Worm (Caenorhabditis elegans) whole organism, L3 larva: ENCODE measurements around the gene kin-5.

Experiments used
- ZK546.5 ChIP-seq: sonication (generic microtip); optimal IDR thresholded peaks from 2 replicates; lab custom pipeline; 2017; ENCODE audit warnings: missing biosample characterization, missing genetic modification characterization
- ama-1 ChIP-seq: fragments of 150-350 bp; optimal IDR thresholded peaks from 2 replicates; lab custom pipeline; 2018
- ceh-16 ChIP-seq: sonication (generic microtip); optimal IDR thresholded peaks from 2 replicates; lab custom pipeline; 2017; ENCODE audit warnings: missing biosample characterization, missing genetic modification characterization
- ceh-82 ChIP-seq: fragments of 150-350 bp; optimal IDR thresholded peaks from 2 replicates; lab custom pipeline; 2014; ENCODE audit warnings: missing biosample characterization, missing genetic modification characterization
- ceh-9 ChIP-seq: sonication (generic microtip); optimal IDR thresholded peaks from 2 replicates; lab custom pipeline; 2018; ENCODE audit warnings: missing biosample characterization, missing genetic modification characterization
- daf-12 ChIP-seq: fragments of 150-350 bp; optimal IDR thresholded peaks from 2 replicates; lab custom pipeline; 2014; ENCODE audit warnings: missing biosample characterization, missing genetic modification reagents, missing genetic modification characterization
- egl-27 ChIP-seq: sonication (generic microtip); optimal IDR thresholded peaks from 4 replicates; lab custom pipeline; 2017; ENCODE audit warnings: missing biosample characterization, missing genetic modification reagents, missing genetic modification characterization
- elt-1 ChIP-seq: fragments of 150-350 bp; optimal IDR thresholded peaks from 2 replicates; lab custom pipeline; 2014; ENCODE audit warnings: missing biosample characterization, missing genetic modification characterization
- elt-2 ChIP-seq: sonication (generic microtip); optimal IDR thresholded peaks from 2 replicates; lab custom pipeline; 2016; ENCODE audit warnings: missing genetic modification reagents, mild to moderate bottlenecking, missing genetic modification characterization, missing compliant biosample characterization
- elt-3 ChIP-seq, 3 experiments: fragments of 150-350 bp in 1 of 3; sonication (generic microtip) in 2 of 3; optimal IDR thresholded peaks; 2 replicates in 2 of 3; 4 replicates in 1 of 3; lab custom pipeline; 2014 to 2017; ENCODE audit warnings: missing biosample characterization in 3 of 3, missing genetic modification characterization in 3 of 3
- fkh-10 ChIP-seq: sonication (generic microtip); optimal IDR thresholded peaks from 2 replicates; lab custom pipeline; 2017; ENCODE audit warnings: missing biosample characterization, missing genetic modification reagents, missing genetic modification characterization
- fkh-2 ChIP-seq: fragments of 150-350 bp; optimal IDR thresholded peaks from 2 replicates; lab custom pipeline; 2014; ENCODE audit warnings: missing biosample characterization, missing genetic modification reagents, missing genetic modification characterization
- hmg-11 ChIP-seq: sonication (generic microtip); optimal IDR thresholded peaks from 2 replicates; lab custom pipeline; 2016; ENCODE audit warnings: missing genetic modification characterization, missing compliant biosample characterization
- jun-1 ChIP-seq: fragments of 150-350 bp; optimal IDR thresholded peaks from 2 replicates; lab custom pipeline; 2014; ENCODE audit warnings: missing biosample characterization, missing genetic modification reagents, missing genetic modification characterization
- lin-15B ChIP-seq: fragments of 150-350 bp; optimal IDR thresholded peaks from 2 replicates; lab custom pipeline; 2014; ENCODE audit warnings: missing biosample characterization, missing genetic modification characterization
- lin-39 ChIP-seq: fragments of 150-350 bp; optimal IDR thresholded peaks from 2 replicates; lab custom pipeline; 2018; ENCODE audit warnings: missing biosample characterization, missing genetic modification reagents, missing genetic modification characterization
- lsy-12 ChIP-seq: sonication (generic microtip); optimal IDR thresholded peaks from 2 replicates; lab custom pipeline; 2016; ENCODE audit warnings: mild to moderate bottlenecking, missing genetic modification characterization, missing compliant biosample characterization
- mdl-1 ChIP-seq: fragments of 150-350 bp; optimal IDR thresholded peaks from 2 replicates; lab custom pipeline; 2014; ENCODE audit warnings: missing biosample characterization, missing genetic modification characterization
- nfya-1 ChIP-seq: sonication (generic microtip); optimal IDR thresholded peaks from 2 replicates; lab custom pipeline; 2017; ENCODE audit warnings: missing genetic modification characterization, mild to moderate bottlenecking, missing compliant biosample characterization, antibody characterized with exemption, moderate library complexity; ENCODE audit not compliant: insufficient read depth
- nhr-11 ChIP-seq: fragments of 150-350 bp; optimal IDR thresholded peaks from 2 replicates; lab custom pipeline; 2014; ENCODE audit warnings: missing biosample characterization, missing genetic modification characterization
- nhr-12 ChIP-seq: fragments of 150-350 bp; optimal IDR thresholded peaks from 2 replicates; lab custom pipeline; 2014; ENCODE audit warnings: missing biosample characterization, missing genetic modification characterization
- nhr-23 ChIP-seq: fragments of 150-350 bp; optimal IDR thresholded peaks from 2 replicates; lab custom pipeline; 2014; ENCODE audit warnings: missing biosample characterization, missing genetic modification reagents, missing genetic modification characterization
- nhr-25 ChIP-seq: sonication (generic microtip); optimal IDR thresholded peaks from 2 replicates; lab custom pipeline; 2017; ENCODE audit warnings: missing biosample characterization, missing genetic modification characterization
- nhr-43 ChIP-seq: sonication (generic microtip); optimal IDR thresholded peaks from 2 replicates; lab custom pipeline; 2016; ENCODE audit warnings: mild to moderate bottlenecking, missing genetic modification characterization, missing compliant biosample characterization; ENCODE audit not compliant: poor library complexity, severe bottlenecking
- nhr-67 ChIP-seq: fragments of 150-350 bp; optimal IDR thresholded peaks from 2 replicates; lab custom pipeline; 2014; ENCODE audit warnings: missing biosample characterization, missing genetic modification characterization
- nhr-76 ChIP-seq: fragments of 150-350 bp; sonication (generic microtip); optimal IDR thresholded peaks from 5 replicates; lab custom pipeline; 2014; ENCODE audit warnings: missing biosample characterization, missing genetic modification characterization
- pha-4 ChIP-seq: fragments of 150-350 bp; optimal IDR thresholded peaks from 2 replicates; lab custom pipeline; 2014; ENCODE audit warnings: missing biosample characterization, missing genetic modification reagents, missing genetic modification characterization
- pqm-1 ChIP-seq: fragments of 150-350 bp; optimal IDR thresholded peaks from 2 replicates; lab custom pipeline; 2017; ENCODE audit warnings: missing biosample characterization, missing genetic modification characterization, inconsistent platforms
- sea-2 ChIP-seq: fragments of 150-350 bp; sonication (generic microtip); optimal IDR thresholded peaks from 4 replicates; lab custom pipeline; 2014; ENCODE audit warnings: missing biosample characterization, missing genetic modification reagents, missing genetic modification characterization
- skn-1 ChIP-seq: fragments of 150-350 bp; optimal IDR thresholded peaks from 2 replicates; lab custom pipeline; 2014; ENCODE audit warnings: missing biosample characterization, missing genetic modification characterization
- snpc-4 ChIP-seq: fragments of 150-350 bp; optimal IDR thresholded peaks from 2 replicates; lab custom pipeline; 2014; ENCODE audit warnings: missing biosample characterization, missing genetic modification characterization
- unc-39 ChIP-seq: sonication (generic microtip); optimal IDR thresholded peaks from 4 replicates; lab custom pipeline; 2017; ENCODE audit warnings: missing biosample characterization, missing genetic modification characterization
- ztf-11 ChIP-seq: fragments of 150-350 bp; optimal IDR thresholded peaks from 2 replicates; lab custom pipeline; 2014; ENCODE audit warnings: missing biosample characterization, missing genetic modification characterization
- ztf-4 ChIP-seq: fragments of 150-350 bp; optimal IDR thresholded peaks from 2 replicates; lab custom pipeline; 2014; ENCODE audit warnings: missing biosample characterization, missing genetic modification characterization

kin-5 gene

DNA sequence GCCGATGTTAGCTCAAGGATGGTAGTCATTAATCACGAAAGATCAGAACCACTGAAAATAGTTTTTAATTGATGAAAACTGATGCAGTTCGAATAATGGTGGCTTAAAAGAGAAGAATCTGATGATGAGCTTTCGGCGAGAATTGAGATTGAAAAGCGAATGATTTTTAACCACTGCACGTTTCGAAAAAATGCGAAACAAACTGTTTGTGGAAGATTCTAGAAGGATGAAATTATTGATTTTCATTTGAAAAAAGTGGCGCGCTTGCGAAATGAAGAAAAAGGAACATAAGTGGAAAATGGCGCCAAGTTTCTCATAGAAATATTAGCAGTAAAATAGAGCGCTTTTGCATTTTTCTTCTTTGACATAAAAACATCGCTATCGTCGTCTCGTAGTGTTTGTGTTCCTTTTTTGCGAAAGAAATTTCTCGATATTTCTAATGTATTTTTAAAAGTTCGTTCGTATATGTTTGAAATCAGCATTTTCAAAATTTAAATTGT is 26.0 kb upstream of the kin-5 start, which contains the start of gene uba-1 (continued):
- TF ChIP-seq unc-39 (tag; lab: Kevin White, UChicago) = no peak
- TF ChIP-seq nhr-25 (tag; lab: Kevin White, UChicago) = peak; percentile 37
- TF ChIP-seq nhr-23 (tag; lab: Kevin White, UChicago) = peak; percentile 62
- TF ChIP-seq lin-15B = peak; percentile 29
- TF ChIP-seq elt-3 (tag; optimal IDR thresholded peaks at IDR 0.05; lab: Kevin White, UChicago) = no peak
- no peak for TF ChIP-seq jun-1 (tag; lab: Kevin White, UChicago)
- TF ChIP-seq ceh-16 (tag; lab: Kevin White, UChicago) = no peak
- TF ChIP-seq nhr-67 (tag; lab: Kevin White, UChicago) = no peak
- TF ChIP-seq hmg-11 = no peak
- TF ChIP-seq nhr-43 = peak; percentile 68
- no peak for TF ChIP-seq elt-1
- no peak for TF ChIP-seq ceh-9 (tag; lab: Kevin White, UChicago)
- TF ChIP-seq fkh-2 = no peak
- TF ChIP-seq sea-2 (GFP tag; lab: Kevin White, UChicago) = no peak

DNA sequence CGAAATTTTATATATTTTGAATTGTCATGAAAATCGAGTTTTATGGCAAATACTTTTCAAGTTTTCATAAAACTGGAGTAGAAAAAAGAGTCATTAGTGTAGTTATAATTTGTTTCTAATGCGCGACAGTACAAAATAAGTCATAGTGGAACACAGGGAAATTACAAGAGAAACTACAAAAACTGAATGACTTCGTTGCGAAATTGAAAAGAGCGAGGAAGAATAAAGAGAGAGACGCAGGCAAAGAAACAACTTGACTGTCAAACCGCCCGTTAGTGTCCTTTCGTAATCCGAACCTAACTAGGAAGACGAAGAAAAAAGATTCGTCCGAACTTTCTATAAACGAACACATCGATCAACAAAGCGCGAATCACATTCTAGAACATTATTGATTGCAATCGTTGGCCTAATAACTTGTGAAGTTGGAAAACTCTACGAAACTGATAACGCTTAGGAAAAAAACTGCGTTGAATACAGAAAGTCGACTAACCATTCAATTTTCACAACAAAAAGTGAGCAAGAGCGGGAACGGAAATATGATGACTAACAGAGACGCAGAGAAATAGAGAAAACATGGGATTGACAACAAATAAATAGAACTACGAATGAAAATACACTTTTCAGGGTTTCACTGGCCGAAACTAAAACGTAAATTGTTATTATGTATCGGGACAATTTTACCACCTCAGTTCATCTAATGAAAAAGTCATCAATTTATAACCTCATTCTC is 24.6 kb upstream of the kin-5 start:
- TF ChIP-seq pqm-1 (tag; lab: Kevin White, UChicago) (no peak), elt-2 (tag; lab: Kevin White, UChicago) (peak; percentile 31), pha-4 (tag; lab: Kevin White, UChicago) (peak; percentile 67), skn-1 (peak; percentile 79), nhr-11 (no peak), ama-1 (lab: Kevin White, UChicago) (peak; percentile 61), ceh-82 (tag; lab: Kevin White, UChicago) (no peak), hmg-11 (peak; percentile 20), nhr-43 (no peak)
- TF ChIP-seq, all 47 proteins: peak for 5

DNA sequence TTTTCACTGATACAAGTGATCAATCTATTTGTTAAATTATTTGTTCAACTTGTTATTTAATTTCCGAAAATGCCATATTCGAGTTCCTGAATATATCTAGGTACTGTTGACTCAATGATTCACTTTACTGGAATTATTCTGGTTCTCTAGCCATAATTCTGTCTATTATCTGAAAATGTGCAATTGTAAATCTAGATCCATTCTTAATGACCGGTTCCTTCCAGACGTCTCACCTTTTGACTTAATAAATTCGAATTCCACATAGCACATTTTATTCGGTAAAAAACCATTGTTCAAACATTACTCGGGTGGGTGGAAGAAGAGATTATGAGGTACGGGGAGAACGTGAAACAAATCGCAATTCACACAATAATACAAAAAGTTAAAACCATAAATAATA is 20.4 kb upstream of the kin-5 start:
- peak; percentile 2 for TF ChIP-seq elt-2 (tag; lab: Kevin White, UChicago)
- peak; percentile 12 for TF ChIP-seq lsy-12 (tag; lab: Kevin White, UChicago)
- no peak for TF ChIP-seq mdl-1 (tag; lab: Kevin White, UChicago)

DNA sequence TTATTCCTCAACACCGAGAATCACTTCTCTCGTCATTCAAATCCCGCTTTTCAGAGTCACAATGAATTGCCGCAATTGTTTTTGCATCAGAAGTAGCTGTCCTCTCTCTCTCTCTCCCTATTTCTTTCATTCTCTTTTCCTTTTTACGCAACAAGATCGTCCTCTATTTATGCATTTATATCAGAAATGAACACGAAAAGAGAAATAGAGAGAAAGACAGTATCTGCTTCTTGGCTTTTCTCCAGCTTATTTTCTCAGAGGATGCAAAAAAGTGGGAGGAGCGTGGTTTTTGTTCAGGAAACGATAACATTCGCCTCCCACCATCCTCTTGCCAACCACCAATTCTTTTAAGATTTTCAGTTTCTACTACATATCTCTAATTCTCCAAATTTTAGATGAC is 13.9 kb upstream of the kin-5 start, which contains the start of gene mam-2:
Gene mam-2 (plus strand): TSS at position 301 of the 400 bp plus-strand sequence.
- TF ChIP-seq nhr-67 (tag; lab: Kevin White, UChicago) (no peak), lin-39 (tag; lab: Kevin White, UChicago) (no peak), fkh-2 (no peak), hmg-11 (no peak), daf-12 (tag; lab: Kevin White, UChicago) (no peak), ztf-11 (tag; lab: Kevin White, UChicago) (no peak), nhr-76 (tag; lab: Kevin White, UChicago) (no peak)
- TF ChIP-seq, all 47 proteins: peak for 0

DNA sequence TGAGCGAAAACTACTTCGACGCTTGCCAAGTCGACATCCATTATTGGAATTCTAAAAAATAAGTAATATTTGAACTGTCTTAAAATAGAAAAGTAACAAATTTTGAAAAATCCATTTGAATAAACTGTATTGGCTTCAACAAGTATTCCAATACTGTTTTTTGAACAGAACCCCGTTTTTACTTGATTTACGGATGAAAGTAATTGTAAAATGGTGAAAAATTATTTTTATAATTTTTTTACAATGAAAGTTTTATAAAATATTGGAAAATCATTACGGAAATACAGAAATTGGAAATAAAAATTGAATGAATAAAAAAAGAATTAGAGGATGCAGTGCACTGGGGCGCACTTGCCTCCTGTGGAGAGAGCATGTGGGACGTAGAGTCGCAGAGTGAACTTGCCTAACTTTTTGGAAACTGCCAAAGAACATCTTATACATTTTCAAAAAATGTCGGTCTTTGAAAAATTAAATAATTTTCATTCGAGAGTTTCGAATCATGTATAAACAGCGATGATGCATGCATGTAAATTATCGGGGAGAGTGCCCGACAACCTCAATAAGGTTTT is 13.3 kb upstream of the kin-5 start, which contains the start of gene rrp-1:
Gene rrp-1 (minus strand): TSS at position 51 of the 569 bp plus-strand sequence.
- TF ChIP-seq ceh-82 (tag; lab: Kevin White, UChicago) (no peak), nfya-1 (tag; lab: Kevin White, UChicago) (peak; percentile 6), lin-15B (peak; percentile 4)

DNA sequence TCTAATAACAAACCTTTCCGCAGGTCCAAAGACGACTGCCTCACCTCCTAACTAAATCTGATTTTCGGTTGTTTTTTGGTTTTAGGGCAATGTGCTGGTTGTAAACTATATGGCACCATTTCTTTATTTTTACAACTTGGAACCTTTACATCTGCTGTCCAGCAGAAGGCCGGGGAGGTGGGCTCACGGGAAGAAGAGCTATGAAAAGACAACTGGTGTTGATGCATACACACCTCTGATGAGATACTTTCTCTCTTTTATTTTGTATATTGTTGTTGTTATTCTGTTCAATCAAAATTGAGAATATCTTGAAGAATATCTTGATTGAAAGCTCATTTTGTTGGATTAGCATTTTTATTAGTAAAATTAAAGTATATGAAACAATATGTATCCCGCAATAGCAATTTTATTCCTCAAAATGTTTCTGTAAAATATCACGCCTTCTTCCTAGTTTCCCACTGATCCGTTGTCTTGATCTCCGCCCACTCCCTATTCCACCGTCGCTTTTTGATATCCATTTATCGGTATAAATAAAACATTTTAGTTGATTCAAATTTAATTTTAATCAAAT is 8.7 kb upstream of the kin-5 start, which contains the start of gene dhp-2:
Gene dhp-2 (plus strand): TSS at position 521 of the 571 bp plus-strand sequence.
- TF ChIP-seq fkh-10 (GFP tag; lab: Kevin White, UChicago) (no peak), sea-2 (GFP tag; lab: Kevin White, UChicago) (no peak), ceh-16 (tag; lab: Kevin White, UChicago) (no peak), snpc-4 (no peak), skn-1 (no peak), nhr-43 (no peak), ZK546.5 (tag; lab: Kevin White, UChicago) (no peak), nhr-12 (no peak), nhr-23 (tag; lab: Kevin White, UChicago) (no peak), egl-27 (tag; lab: Kevin White, UChicago) (no peak), ztf-4 (tag; lab: Kevin White, UChicago) (no peak), daf-12 (tag; lab: Kevin White, UChicago) (no peak)
